Worm (Caenorhabditis elegans): ENCODE data around the gene C13G3.1.

The C13G3.1 gene

DNA sequence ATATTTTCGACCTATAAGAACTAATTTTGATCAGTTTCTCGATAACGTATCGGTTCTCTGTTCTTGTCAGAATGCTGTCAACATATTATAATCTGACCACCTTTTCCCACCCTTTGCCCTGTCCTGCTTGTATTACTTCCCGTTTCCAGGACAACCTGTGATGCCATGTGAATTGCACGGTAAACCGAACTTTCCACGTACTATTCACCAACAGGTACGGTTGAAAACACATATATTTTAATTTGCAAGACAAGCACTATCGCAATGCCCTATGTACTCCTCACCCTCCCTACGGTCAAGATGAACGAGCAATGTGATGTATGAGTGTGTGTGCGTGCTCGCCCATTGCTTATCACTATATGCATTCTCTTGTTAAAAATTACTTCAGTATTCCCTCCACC is 3.1 kb downstream of the C13G3.1 start:
- no peak for TF ChIP-seq dmd-4 (tag; optimal IDR thresholded peaks at IDR 0.05; ENCODE audit: borderline replicate concordance)
- no peak for TF ChIP-seq fkh-10 (GFP tag; optimal IDR thresholded peaks at IDR 0.05)
- no peak for TF ChIP-seq pax-1 (tag; optimal IDR thresholded peaks at IDR 0.05)
- no peak for TF ChIP-seq F13H6.1 (tag; optimal IDR thresholded peaks at IDR 0.05)
- peak; percentile 84 for TF ChIP-seq elt-2 (tag; optimal IDR thresholded peaks at IDR 0.05)
- no peak for TF ChIP-seq sox-2 (GFP tag; IDR thresholded peaks at IDR 0.05)
- no peak for TF ChIP-seq hlh-30 (tag; optimal IDR thresholded peaks at IDR 0.05; ENCODE audit: insufficient read depth)

DNA sequence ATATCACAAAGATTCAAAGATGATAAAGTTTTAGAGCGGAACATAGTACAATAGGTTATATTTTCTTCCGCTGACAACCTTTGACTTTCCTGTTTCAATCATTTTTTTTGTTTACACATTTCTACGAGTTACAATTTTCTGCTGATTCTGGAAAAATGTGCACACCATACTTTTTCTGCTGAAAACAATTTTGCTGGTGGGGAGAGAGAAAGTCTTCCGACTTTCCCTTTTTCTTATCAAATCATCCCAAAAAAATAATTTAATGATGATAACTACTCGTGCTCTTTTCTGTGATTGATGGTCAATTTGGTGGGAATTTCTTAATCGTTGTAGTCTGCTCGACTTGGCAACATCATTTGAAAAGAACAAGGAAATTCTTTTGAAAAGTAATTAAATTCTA is 4.6 kb downstream of the C13G3.1 start:
- no peak for TF ChIP-seq K02D7.2 (tag; optimal IDR thresholded peaks at IDR 0.05)
- TF ChIP-seq madf-2 (tag; optimal IDR thresholded peaks at IDR 0.05) = no peak
- TF ChIP-seq K09A11.1 (tag; optimal IDR thresholded peaks at IDR 0.05; ENCODE audit: insufficient read depth) = no peak
- TF ChIP-seq elt-2 (tag; optimal IDR thresholded peaks at IDR 0.05) = peak; percentile 54
- no peak for TF ChIP-seq ttx-3 (tag; optimal IDR thresholded peaks at IDR 0.05)
- TF ChIP-seq C38D4.7 (GFP tag; optimal IDR thresholded peaks at IDR 0.05) = no peak
- TF ChIP-seq ref-2 (tag; optimal IDR thresholded peaks at IDR 0.05) = no peak

DNA sequence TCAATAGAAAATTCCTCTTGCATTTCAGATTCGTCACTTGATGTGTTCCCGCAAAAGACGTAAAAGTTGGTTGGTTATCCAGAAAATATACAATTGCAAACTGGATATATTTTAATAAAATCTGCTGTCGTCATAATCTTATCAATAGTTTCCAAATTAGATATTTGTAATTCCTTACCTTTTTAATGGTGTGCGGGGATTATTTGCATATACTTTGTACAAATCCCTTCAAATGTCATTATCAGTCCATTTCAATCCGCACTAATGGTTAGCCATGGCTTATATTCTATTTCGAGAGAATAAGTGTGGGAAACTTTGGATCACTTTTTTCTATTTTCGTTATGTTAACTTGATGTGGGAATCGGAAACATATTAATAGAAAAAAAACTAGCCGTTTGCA is 8.2 kb downstream of the C13G3.1 start:
- TF ChIP-seq eyg-1 (tag; optimal IDR thresholded peaks at IDR 0.05) (no peak), pha-4 (tag; optimal IDR thresholded peaks at IDR 0.05) (no peak), lim-6 (tag; optimal IDR thresholded peaks at IDR 0.05) (no peak), ahr-1 (tag; optimal IDR thresholded peaks at IDR 0.05) (no peak), ceh-6 (GFP tag; optimal IDR thresholded peaks at IDR 0.05) (no peak), fkh-10 (GFP tag; optimal IDR thresholded peaks at IDR 0.05) (no peak), ztf-16 (tag; optimal IDR thresholded peaks at IDR 0.05) (no peak), ceh-24 (tag; optimal IDR thresholded peaks at IDR 0.05) (no peak), ceh-14 (tag; optimal IDR thresholded peaks at IDR 0.05) (no peak), pax-1 (tag; optimal IDR thresholded peaks at IDR 0.05) (no peak), ceh-2 (tag; optimal IDR thresholded peaks at IDR 0.05) (no peak), elt-2 (tag; optimal IDR thresholded peaks at IDR 0.05) (no peak), rnt-1 (tag; optimal IDR thresholded peaks at IDR 0.05) (no peak), sox-4 (tag; optimal IDR thresholded peaks at IDR 0.05) (no peak)

DNA sequence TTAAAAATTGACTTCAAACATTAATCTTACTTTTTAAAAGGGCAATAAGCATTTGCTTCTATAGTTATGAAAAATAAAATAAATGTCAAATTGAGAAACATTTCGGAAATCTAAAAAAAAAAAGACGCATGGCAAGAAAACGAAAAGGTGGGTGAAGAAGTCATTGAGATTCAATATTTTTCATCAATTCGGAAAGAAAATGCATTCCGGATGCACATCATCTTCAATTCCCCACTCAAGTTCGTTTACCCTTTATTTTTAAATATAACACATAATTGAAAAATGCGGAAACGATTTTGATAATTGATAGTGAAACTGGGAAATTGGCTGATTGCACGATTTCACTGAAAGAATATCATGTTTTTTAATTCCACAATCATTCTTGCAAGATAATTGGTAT is 9.8 kb downstream of the C13G3.1 start, which contains the start of gene F53B7.4:
Gene F53B7.4, minus strand, starts transcription at position 101 of the 400 bp plus-strand sequence.
- TF ChIP-seq ceh-22 (tag; optimal IDR thresholded peaks at IDR 0.05) (no peak), odd-2 (tag; optimal IDR thresholded peaks at IDR 0.05) (no peak), nfya-1 (tag; optimal IDR thresholded peaks at IDR 0.05) (no peak), rnt-1 (tag; optimal IDR thresholded peaks at IDR 0.05) (no peak), ref-2 (tag; optimal IDR thresholded peaks at IDR 0.05) (no peak), unc-3 (GFP tag; conservative IDR thresholded peaks at IDR 0.05) (no peak), unc-3 (tag; optimal IDR thresholded peaks at IDR 0.05) (no peak), fkh-6 (tag; optimal IDR thresholded peaks at IDR 0.05) (no peak), ceh-14 (tag; optimal IDR thresholded peaks at IDR 0.05) (no peak), ets-4 (tag; optimal IDR thresholded peaks at IDR 0.05) (no peak), eyg-1 (tag; optimal IDR thresholded peaks at IDR 0.05) (no peak), pha-4 (tag; optimal IDR thresholded peaks at IDR 0.05) (no peak), fkh-10 (GFP tag; optimal IDR thresholded peaks at IDR 0.05) (no peak), pros-1 (tag; optimal IDR thresholded peaks at IDR 0.05) (no peak), Y22D7AL.16 (tag; optimal IDR thresholded peaks at IDR 0.05) (no peak), K02D7.2 (tag; optimal IDR thresholded peaks at IDR 0.05) (no peak), ceh-45 (GFP tag; IDR thresholded peaks at IDR 0.05) (no peak), sox-2 (GFP tag; IDR thresholded peaks at IDR 0.05) (no peak), ceh-6 (GFP tag; optimal IDR thresholded peaks at IDR 0.05) (no peak), elt-4 (tag; optimal IDR thresholded peaks at IDR 0.05) (no peak)

DNA sequence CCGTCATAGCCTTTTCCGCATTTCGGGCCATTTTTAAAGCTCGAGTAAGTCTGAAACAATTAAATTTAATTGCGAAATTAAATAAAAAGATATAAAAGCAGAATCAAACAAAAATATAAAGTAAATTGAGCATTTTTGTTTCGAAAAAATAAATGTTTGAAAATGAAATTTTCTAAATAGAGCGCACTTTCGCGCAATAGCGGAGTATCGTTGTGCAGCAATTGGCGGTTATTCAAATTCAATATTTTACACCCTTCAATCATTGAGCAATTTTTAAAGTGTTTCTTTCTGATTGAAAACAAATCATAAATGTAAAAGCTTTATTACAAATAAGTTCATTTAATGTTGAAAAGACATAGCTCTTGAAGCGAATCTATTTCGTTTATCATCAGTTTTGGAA is 11.6 kb downstream of the C13G3.1 start, which contains the start of gene isy-1:
Gene isy-1, minus strand, starts transcription at position 50 of the 400 bp plus-strand sequence.
- TF ChIP-seq Y22D7AL.16 (tag; optimal IDR thresholded peaks at IDR 0.05) (no peak), nfya-1 (tag; optimal IDR thresholded peaks at IDR 0.05) (peak; percentile 37), unc-42 (tag; optimal IDR thresholded peaks at IDR 0.05) (peak; percentile 92), ceh-34 (tag; optimal IDR thresholded peaks at IDR 0.05) (no peak), syd-9 (tag; optimal IDR thresholded peaks at IDR 0.05) (no peak), ceh-31 (tag; optimal IDR thresholded peaks at IDR 0.05) (peak; percentile 47), che-1 (tag; optimal IDR thresholded peaks at IDR 0.05) (no peak)
